Worm (Caenorhabditis elegans): ENCODE data around the gene H03E18.2.

H03E18.2 gene

DNA sequence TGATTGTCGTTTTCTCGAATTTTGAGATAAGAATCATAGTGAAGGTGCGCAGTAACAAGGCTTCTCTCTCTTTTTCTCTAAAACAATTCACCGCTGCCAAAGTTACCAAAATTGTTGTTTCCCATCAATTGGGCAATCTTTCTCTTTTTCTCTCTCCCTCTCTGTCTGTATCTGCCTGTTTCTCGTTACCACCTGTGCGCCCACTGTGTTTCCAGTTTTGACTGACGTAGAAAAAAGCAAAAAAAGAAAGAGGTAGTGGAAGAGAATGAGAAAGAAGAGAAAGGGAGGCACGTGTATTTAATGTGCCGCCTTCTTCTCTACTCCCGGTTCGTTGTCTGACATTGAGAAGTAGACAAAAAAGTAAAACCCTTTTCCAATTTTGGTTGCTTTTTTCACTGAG lies 29.8 kb upstream of the H03E18.2 start:
- no peak for TF ChIP-seq zip-11 (GFP tag; IDR thresholded peaks at IDR 0.05)
- no peak for TF ChIP-seq lim-7 (GFP tag; IDR thresholded peaks at IDR 0.05)
- TF ChIP-seq F26F4.8 (GFP tag; conservative IDR thresholded peaks at IDR 0.05) = no peak
- peak; percentile 47; the same call in 1 of the 2 replicates for TF ChIP-seq hmg-1.1 (GFP tag; IDR thresholded peaks at IDR 0.05)
- TF ChIP-seq snpc-1.2 (GFP tag; IDR thresholded peaks at IDR 0.05) = no peak
- TF ChIP-seq F44E2.7 (GFP tag; IDR thresholded peaks at IDR 0.05) = no peak
- TF ChIP-seq mxl-2 (GFP tag; conservative IDR thresholded peaks at IDR 0.05) = peak; percentile 81
- TF ChIP-seq F10B5.3 (tag; optimal IDR thresholded peaks at IDR 0.05) = no peak
- TF ChIP-seq ZK546.5 (tag; optimal IDR thresholded peaks at IDR 0.05) = no peak
- TF ChIP-seq spr-3 (GFP tag; optimal IDR thresholded peaks at IDR 0.05) = no peak
- no peak for TF ChIP-seq nhr-25 (tag; optimal IDR thresholded peaks at IDR 0.05; ENCODE audit: borderline replicate concordance, insufficient read depth)
- no peak for TF ChIP-seq madf-5 (GFP tag; IDR thresholded peaks at IDR 0.05)
- TF ChIP-seq zag-1 (tag; optimal IDR thresholded peaks at IDR 0.05) = no peak
- TF ChIP-seq hlh-30 (tag; optimal IDR thresholded peaks at IDR 0.05; ENCODE audit: insufficient read depth) = peak; percentile 84
- TF ChIP-seq daf-8 (GFP tag; IDR thresholded peaks at IDR 0.05) = no peak
- TF ChIP-seq Y48G9A.11 (GFP tag; IDR thresholded peaks at IDR 0.05) = no peak
- 0 out of 2 replicates have a peak, but pooled peaks have one; percentile 18 for TF ChIP-seq lin-1 (GFP tag; IDR thresholded peaks at IDR 0.05)
- TF ChIP-seq rbr-2 (tag; optimal IDR thresholded peaks at IDR 0.05) = peak; percentile 31
- TF ChIP-seq ceh-44 (GFP tag; IDR thresholded peaks at IDR 0.05) = no peak
- peak; percentile 37 to 59 for TF ChIP-seq lsy-2 (tag; optimal IDR thresholded peaks at IDR 0.05)
- no peak for TF ChIP-seq fos-1 (tag; optimal IDR thresholded peaks at IDR 0.05)
- TF ChIP-seq Y5F2A.4 (GFP tag; optimal IDR thresholded peaks at IDR 0.05) = no peak
- TF ChIP-seq mdl-1 (tag; optimal IDR thresholded peaks at IDR 0.05) = peak; percentile 54 to 95
- no peak for TF ChIP-seq jun-1 (tag; optimal IDR thresholded peaks at IDR 0.05)
- TF ChIP-seq mep-1 (tag; optimal IDR thresholded peaks at IDR 0.05) = peak; percentile 75
- no peak for TF ChIP-seq lir-3 (tag; optimal IDR thresholded peaks at IDR 0.05)
- TF ChIP-seq nhr-10 (tag; optimal IDR thresholded peaks at IDR 0.05) = no peak
- no peak for TF ChIP-seq mdt-29 (GFP tag; IDR thresholded peaks at IDR 0.05)
- TF ChIP-seq aha-1 (tag) = peak; percentile 91
- no peak for TF ChIP-seq F37D6.2 (tag; optimal IDR thresholded peaks at IDR 0.05)
- peak; percentile 33 for TF ChIP-seq nhr-11 (tag; optimal IDR thresholded peaks at IDR 0.05)
- TF ChIP-seq daf-12 (tag; optimal IDR thresholded peaks at IDR 0.05) = no peak
- TF ChIP-seq cey-2 (tag; optimal IDR thresholded peaks at IDR 0.05; ENCODE audit: borderline replicate concordance, insufficient read depth) = peak; percentile 65
- TF ChIP-seq unc-130 (GFP tag; optimal IDR thresholded peaks at IDR 0.05) = no peak
- TF ChIP-seq ZK337.2 (GFP tag; IDR thresholded peaks at IDR 0.05) = no peak
- TF ChIP-seq daf-16 (GFP tag; optimal IDR thresholded peaks at IDR 0.05) = no peak
- TF ChIP-seq daf-16 (tag; optimal IDR thresholded peaks at IDR 0.05) = peak; percentile 75
- TF ChIP-seq gei-8 (GFP tag; optimal IDR thresholded peaks at IDR 0.05) = no peak
- TF ChIP-seq tra-1 (GFP tag; IDR thresholded peaks at IDR 0.05) = peak; percentile 88
- TF ChIP-seq dmd-9 (GFP tag; IDR thresholded peaks at IDR 0.05) = no peak
- TF ChIP-seq mes-2 (tag; optimal IDR thresholded peaks at IDR 0.05; ENCODE audit: poor library complexity, severe bottlenecking) = peak; percentile 57
- no peak for TF ChIP-seq R02D3.7 (tag; optimal IDR thresholded peaks at IDR 0.05)
- TF ChIP-seq tag-97 (GFP tag; IDR thresholded peaks at IDR 0.05) = no peak
- peak; percentile 23; the same call in 1 of the 2 replicates for TF ChIP-seq lin-38 (GFP tag; IDR thresholded peaks at IDR 0.05)
- no peak for TF ChIP-seq nhr-111 (GFP tag; optimal IDR thresholded peaks at IDR 0.05)
- TF ChIP-seq zip-2 (tag; optimal IDR thresholded peaks at IDR 0.05) = no peak
- no peak for TF ChIP-seq zfp-3 (GFP tag; conservative IDR thresholded peaks at IDR 0.05)
- TF ChIP-seq egl-27 (tag; optimal IDR thresholded peaks at IDR 0.05) = no peak
- TF ChIP-seq dpl-1 (GFP tag; optimal IDR thresholded peaks at IDR 0.05) = peak; percentile 23
- TF ChIP-seq fkh-10 (GFP tag; optimal IDR thresholded peaks at IDR 0.05) = no peak
- TF ChIP-seq saeg-2 (GFP tag; IDR thresholded peaks at IDR 0.05) = no peak
- TF ChIP-seq ces-1 (GFP tag; optimal IDR thresholded peaks at IDR 0.05) = no peak
